Worm (Caenorhabditis elegans): ENCODE measurements around the gene gei-15.
"Not testable (repeated sequence)": the region's sequence is repeated elsewhere in the genome, so short reads cannot be mapped to it uniquely, and the experiment has no call there.

gei-15 gene

ce11 chrX:6823218-6823979 is at the start of gene gei-15:
gei-15 (minus strand) TSS chrX:6823268.
- peak; percentile 90 for TF ChIP-seq pag-3 (tag; optimal IDR thresholded peaks at IDR 0.05; ENCODE audit: borderline replicate concordance, insufficient read depth)
- TF ChIP-seq lin-14 (GFP tag; optimal IDR thresholded peaks at IDR 0.05): peak; percentile 52
- TF ChIP-seq snu-23 (GFP tag; optimal IDR thresholded peaks at IDR 0.05): peak; percentile 23
- no peak for TF ChIP-seq vab-15 (tag; optimal IDR thresholded peaks at IDR 0.05)
- TF ChIP-seq nhr-71 (tag; optimal IDR thresholded peaks at IDR 0.05): peak; percentile 22
- peak; percentile 52 for TF ChIP-seq rnt-1 (tag; optimal IDR thresholded peaks at IDR 0.05)
- no peak for TF ChIP-seq mep-1 (tag; optimal IDR thresholded peaks at IDR 0.05)
- TF ChIP-seq dsc-1 (tag; optimal IDR thresholded peaks at IDR 0.05): peak; percentile 52

ce11 chrX:6868669-6869068 is 45.6 kb upstream of the gei-15 start, which contains the start of gene C53B7.6:
C53B7.6 (minus strand) TSS chrX:6868769.
- not testable (repeated sequence) for TF ChIP-seq ceh-8 (GFP tag; optimal IDR thresholded peaks at IDR 0.05); rnt-1 (tag; optimal IDR thresholded peaks at IDR 0.05); nhr-12 (tag; optimal IDR thresholded peaks at IDR 0.05)

- no peak for TF ChIP-seq nhr-12 (tag; optimal IDR thresholded peaks at IDR 0.05)
- TF ChIP-seq pag-3 (tag; optimal IDR thresholded peaks at IDR 0.05; ENCODE audit: borderline replicate concordance, insufficient read depth): no peak
- TF ChIP-seq sptf-1 (tag; optimal IDR thresholded peaks at IDR 0.05): no peak
- TF ChIP-seq lin-14 (GFP tag; optimal IDR thresholded peaks at IDR 0.05): peak; percentile 50
- TF ChIP-seq hlh-17 (GFP tag; optimal IDR thresholded peaks at IDR 0.05; ENCODE audit: borderline replicate concordance): no peak
- TF ChIP-seq nhr-19 (GFP tag; conservative IDR thresholded peaks at IDR 0.05): peak; percentile 45
- no peak for TF ChIP-seq mab-9 (GFP tag; IDR thresholded peaks at IDR 0.05)
- peak; percentile 47 for TF ChIP-seq nhr-47 (tag; optimal IDR thresholded peaks at IDR 0.05)
- no peak for TF ChIP-seq C16A3.4 (tag; optimal IDR thresholded peaks at IDR 0.05)
- TF ChIP-seq hpl-2 (GFP tag; optimal IDR thresholded peaks at IDR 0.05): no peak
- TF ChIP-seq unc-86 (tag; optimal IDR thresholded peaks at IDR 0.05): no peak
- no peak for TF ChIP-seq dsc-1 (tag; optimal IDR thresholded peaks at IDR 0.05)
- 0 out of 2 replicates have a peak, but pooled peaks have one; percentile 33 for TF ChIP-seq ceh-88 (GFP tag; IDR thresholded peaks at IDR 0.05)
- peak; percentile 7 for TF ChIP-seq nhr-77 (tag; optimal IDR thresholded peaks at IDR 0.05)
- TF ChIP-seq pqm-1 (tag; optimal IDR thresholded peaks at IDR 0.05): no peak
- peak; percentile 31 for TF ChIP-seq swsn-7 (tag; optimal IDR thresholded peaks at IDR 0.05)
- peak in 1 of 2 experiments; percentile 13 for TF ChIP-seq mdl-1 (tag; optimal IDR thresholded peaks at IDR 0.05)
- TF ChIP-seq tbx-2 (tag; optimal IDR thresholded peaks at IDR 0.05): no peak
- no peak for TF ChIP-seq ets-5 (GFP tag; IDR thresholded peaks at IDR 0.05)
- TF ChIP-seq nhr-76 (tag; optimal IDR thresholded peaks at IDR 0.05): no peak
- no peak for TF ChIP-seq nhr-11 (tag; optimal IDR thresholded peaks at IDR 0.05)
- no peak for TF ChIP-seq unc-62 (GFP tag; optimal IDR thresholded peaks at IDR 0.05)
- TF ChIP-seq sox-4 (tag; optimal IDR thresholded peaks at IDR 0.05): no peak
- no peak for TF ChIP-seq sup-37 (GFP tag; optimal IDR thresholded peaks at IDR 0.05)
- no peak for TF ChIP-seq blmp-1 (tag; optimal IDR thresholded peaks at IDR 0.05)
- no peak for TF ChIP-seq egl-13 (tag; optimal IDR thresholded peaks at IDR 0.05)
- no peak for TF ChIP-seq fkh-4 (tag; optimal IDR thresholded peaks at IDR 0.05; ENCODE audit: borderline replicate concordance)
- TF ChIP-seq unc-130 (tag; optimal IDR thresholded peaks at IDR 0.05): no peak
- no peak for TF ChIP-seq lin-15B (tag; optimal IDR thresholded peaks at IDR 0.05)
- peak in 1 of 2 experiments; percentile 14 for TF ChIP-seq efl-1 (optimal IDR thresholded peaks at IDR 0.05)
- no peak for TF ChIP-seq efl-1 (GFP tag; optimal IDR thresholded peaks at IDR 0.05 in 1 of 2)
- peak; percentile 35 for TF ChIP-seq lir-3 (tag; optimal IDR thresholded peaks at IDR 0.05; ENCODE audit: poor library complexity)
- TF ChIP-seq mep-1 (tag; optimal IDR thresholded peaks at IDR 0.05): peak; percentile 66
- TF ChIP-seq irx-1 (tag; optimal IDR thresholded peaks at IDR 0.05): no peak
- TF ChIP-seq ceh-82 (tag; optimal IDR thresholded peaks at IDR 0.05): peak in 1 of 3 experiments; percentile 15
- no peak for TF ChIP-seq zip-4 (GFP tag; optimal IDR thresholded peaks at IDR 0.05)
- no peak for TF ChIP-seq hlh-4 (tag; optimal IDR thresholded peaks at IDR 0.05)
- TF ChIP-seq nhr-71 (tag; optimal IDR thresholded peaks at IDR 0.05): peak; percentile 58
- peak; percentile 49 for TF ChIP-seq elt-2 (tag; optimal IDR thresholded peaks at IDR 0.05)
- TF ChIP-seq Y116A8C.19 (tag; optimal IDR thresholded peaks at IDR 0.05; ENCODE audit: borderline replicate concordance): no peak
- TF ChIP-seq zag-1 (tag; optimal IDR thresholded peaks at IDR 0.05): no peak
- no peak for TF ChIP-seq fkh-10 (GFP tag; optimal IDR thresholded peaks at IDR 0.05)
Observed at ce11 chrX:6867707-6868106, 44.6 kb upstream of the gei-15 start.
